Worm (Caenorhabditis elegans) whole organism, mixed stage, embryonic: ENCODE measurements around the gene C27F2.7.

Source experiments
- M03D4.4 ChIP-seq: sonication (generic microtip); optimal IDR thresholded peaks from 2 replicates; lab custom pipeline; 2017; ENCODE audit warnings: mild to moderate bottlenecking, missing genetic modification characterization, missing compliant biosample characterization
- bed-3 ChIP-seq: fragments of 200-800 bp; sonication (Bioruptor generic); optimal IDR thresholded peaks from 3 replicates; lab custom pipeline; 2018; ENCODE audit warnings: mild to moderate bottlenecking, missing genetic modification characterization, moderate library complexity, missing compliant biosample characterization
- blmp-1 ChIP-seq: fragments of 150-350 bp; optimal IDR thresholded peaks from 2 replicates; lab custom pipeline; 2014; ENCODE audit warnings: missing biosample characterization, missing genetic modification characterization
- ceh-39 ChIP-seq: fragments of 150-350 bp; optimal IDR thresholded peaks from 2 replicates; lab custom pipeline; 2014; ENCODE audit warnings: missing biosample characterization, missing genetic modification characterization
- ceh-43 ChIP-seq: fragments of 200-800 bp; sonication (Bioruptor generic); optimal IDR thresholded peaks from 2 replicates; lab custom pipeline; 2018; ENCODE audit warnings: mild to moderate bottlenecking, missing genetic modification characterization, moderate library complexity, missing compliant biosample characterization
- ceh-83 ChIP-seq: fragments of 200-800 bp; sonication (Bioruptor generic); optimal IDR thresholded peaks from 2 replicates; lab custom pipeline; 2018; ENCODE audit warnings: mild to moderate bottlenecking, missing genetic modification characterization, missing compliant biosample characterization
- ces-1 ChIP-seq: fragments of 150-350 bp; optimal IDR thresholded peaks from 2 replicates; lab custom pipeline; 2014; ENCODE audit warnings: missing biosample characterization, missing genetic modification reagents, missing genetic modification characterization
- cnd-1 ChIP-seq: fragments of 200-800 bp; sonication (Bioruptor generic); optimal IDR thresholded peaks from 2 replicates; lab custom pipeline; 2018; ENCODE audit warnings: mild to moderate bottlenecking, missing genetic modification characterization, missing compliant biosample characterization
- drap-1 ChIP-seq: fragments of 200-800 bp; sonication (Bioruptor generic); optimal IDR thresholded peaks from 3 replicates; lab custom pipeline; 2018; ENCODE audit warnings: mild to moderate bottlenecking, missing genetic modification characterization, missing compliant biosample characterization
- elt-1 ChIP-seq: sonication (generic microtip); optimal IDR thresholded peaks from 2 replicates; lab custom pipeline; 2017; ENCODE audit warnings: missing genetic modification characterization, mild to moderate bottlenecking, missing compliant biosample characterization, antibody characterized with exemption, moderate library complexity, borderline replicate concordance; ENCODE audit not compliant: insufficient read depth
- elt-3 ChIP-seq: fragments of 150-350 bp; optimal IDR thresholded peaks from 2 replicates; lab custom pipeline; 2014; ENCODE audit warnings: missing biosample characterization, missing genetic modification characterization
- flh-1 ChIP-seq: fragments of 200-800 bp; sonication (Bioruptor generic); optimal IDR thresholded peaks from 2 replicates; lab custom pipeline; 2018; ENCODE audit warnings: mild to moderate bottlenecking, missing genetic modification characterization, moderate library complexity, missing compliant biosample characterization
- ham-2 ChIP-seq: fragments of 200-800 bp; sonication (Bioruptor generic); optimal IDR thresholded peaks from 2 replicates; lab custom pipeline; 2018; ENCODE audit warnings: mild to moderate bottlenecking, missing genetic modification characterization, missing compliant biosample characterization
- hlh-1 ChIP-seq: fragments of 150-350 bp; optimal IDR thresholded peaks from 2 replicates; lab custom pipeline; 2014; ENCODE audit warnings: missing biosample characterization, missing genetic modification reagents, missing genetic modification characterization
- lin-13 ChIP-seq: fragments of 150-350 bp; optimal IDR thresholded peaks from 2 replicates; lab custom pipeline; 2014; ENCODE audit warnings: missing biosample characterization, missing genetic modification characterization
- lin-32 ChIP-seq: fragments of 200-800 bp; sonication (Bioruptor generic); optimal IDR thresholded peaks from 2 replicates; lab custom pipeline; 2018; ENCODE audit warnings: mild to moderate bottlenecking, missing genetic modification characterization, missing compliant biosample characterization
- lsy-2 ChIP-seq: fragments of 150-350 bp; optimal IDR thresholded peaks from 2 replicates; lab custom pipeline; 2014; ENCODE audit warnings: missing biosample characterization, missing genetic modification characterization
- mab-5 ChIP-seq: fragments of 150-350 bp; optimal IDR thresholded peaks from 2 replicates; lab custom pipeline; 2014; ENCODE audit warnings: missing biosample characterization, missing genetic modification characterization
- mep-1 ChIP-seq: fragments of 150-350 bp; optimal IDR thresholded peaks from 2 replicates; lab custom pipeline; 2017; ENCODE audit warnings: missing biosample characterization, missing genetic modification reagents, missing genetic modification characterization, inconsistent platforms
- mls-2 ChIP-seq: sonication (generic microtip); optimal IDR thresholded peaks from 2 replicates; lab custom pipeline; 2016; ENCODE audit warnings: mild to moderate bottlenecking, missing genetic modification characterization, moderate library complexity, missing compliant biosample characterization
- nhr-12 ChIP-seq: fragments of 150-350 bp; optimal IDR thresholded peaks from 2 replicates; lab custom pipeline; 2014; ENCODE audit warnings: missing biosample characterization, missing genetic modification characterization
- nhr-2 ChIP-seq: fragments of 150-350 bp; optimal IDR thresholded peaks from 2 replicates; lab custom pipeline; 2014; ENCODE audit warnings: missing biosample characterization, missing genetic modification characterization
- nhr-237 ChIP-seq: fragments of 150-350 bp; optimal IDR thresholded peaks from 2 replicates; lab custom pipeline; 2014; ENCODE audit warnings: missing biosample characterization, missing genetic modification characterization
- nhr-28 ChIP-seq: fragments of 150-350 bp; optimal IDR thresholded peaks from 2 replicates; lab custom pipeline; 2014; ENCODE audit warnings: missing biosample characterization, missing genetic modification characterization
- nhr-76 ChIP-seq: sonication (generic microtip); optimal IDR thresholded peaks from 2 replicates; lab custom pipeline; 2017; ENCODE audit warnings: missing biosample characterization, missing genetic modification characterization
- pha-4 ChIP-seq: fragments of 150-350 bp; optimal IDR thresholded peaks from 2 replicates; lab custom pipeline; 2018; ENCODE audit warnings: missing biosample characterization, missing genetic modification reagents, missing genetic modification characterization
- sem-2 ChIP-seq: fragments of 200-800 bp; sonication (Bioruptor generic); optimal IDR thresholded peaks from 2 replicates; lab custom pipeline; 2018; ENCODE audit warnings: mild to moderate bottlenecking, missing genetic modification characterization, missing compliant biosample characterization
- snpc-4 ChIP-seq: fragments of 150-350 bp; optimal IDR thresholded peaks from 2 replicates; lab custom pipeline; 2014; ENCODE audit warnings: missing biosample characterization, missing genetic modification characterization
- sptf-1 ChIP-seq: sonication (generic microtip); optimal IDR thresholded peaks from 2 replicates; lab custom pipeline; 2017; ENCODE audit warnings: mild to moderate bottlenecking, missing genetic modification characterization, moderate library complexity, missing compliant biosample characterization
- tbx-8 ChIP-seq: fragments of 200-800 bp; sonication (Bioruptor generic); optimal IDR thresholded peaks from 2 replicates; lab custom pipeline; 2018; ENCODE audit warnings: mild to moderate bottlenecking, missing genetic modification characterization, moderate library complexity, missing compliant biosample characterization
- unc-120 ChIP-seq: sonication (generic microtip); optimal IDR thresholded peaks from 2 replicates; lab custom pipeline; 2017; ENCODE audit warnings: missing genetic modification characterization, missing compliant biosample characterization; ENCODE audit not compliant: poor library complexity, severe bottlenecking
- unc-39 ChIP-seq: fragments of 150-350 bp; optimal IDR thresholded peaks from 2 replicates; lab custom pipeline; 2014; ENCODE audit warnings: missing biosample characterization, missing genetic modification characterization
- unc-62 ChIP-seq: fragments of 150-350 bp; optimal IDR thresholded peaks from 2 replicates; lab custom pipeline; 2014; ENCODE audit warnings: missing biosample characterization, missing genetic modification reagents, missing genetic modification characterization
- zip-8 ChIP-seq: fragments of 150-350 bp; optimal IDR thresholded peaks from 2 replicates; lab custom pipeline; 2014; ENCODE audit warnings: missing biosample characterization, missing genetic modification characterization
- ztf-11 ChIP-seq: fragments of 150-350 bp; optimal IDR thresholded peaks from 2 replicates; lab custom pipeline; 2014; ENCODE audit warnings: missing biosample characterization, missing genetic modification characterization

The C27F2.7 gene

DNA sequence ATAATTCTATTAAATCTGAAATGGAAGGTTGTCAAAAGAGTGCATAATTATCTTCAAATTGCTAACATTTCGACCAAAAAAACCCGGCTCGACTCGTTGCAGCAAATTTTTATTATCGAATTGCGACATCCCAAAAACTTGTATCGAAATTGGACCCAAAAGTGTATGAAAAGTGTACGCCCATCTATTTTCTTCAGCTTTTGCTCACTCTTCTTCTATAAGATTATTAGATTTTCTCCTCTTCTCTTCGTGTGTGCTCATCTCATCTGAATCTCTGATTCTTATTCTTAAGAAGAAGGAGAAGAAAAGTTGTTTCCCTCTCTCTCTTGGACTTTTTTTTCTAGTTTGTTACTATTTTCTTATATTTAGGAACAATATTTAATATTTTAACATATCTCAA is 17.1 kb downstream of the C27F2.7 start:
- TF ChIP-seq nhr-76 = no peak
- peak; percentile 95 for TF ChIP-seq ces-1 (GFP tag; lab: Kevin White, UChicago)

DNA sequence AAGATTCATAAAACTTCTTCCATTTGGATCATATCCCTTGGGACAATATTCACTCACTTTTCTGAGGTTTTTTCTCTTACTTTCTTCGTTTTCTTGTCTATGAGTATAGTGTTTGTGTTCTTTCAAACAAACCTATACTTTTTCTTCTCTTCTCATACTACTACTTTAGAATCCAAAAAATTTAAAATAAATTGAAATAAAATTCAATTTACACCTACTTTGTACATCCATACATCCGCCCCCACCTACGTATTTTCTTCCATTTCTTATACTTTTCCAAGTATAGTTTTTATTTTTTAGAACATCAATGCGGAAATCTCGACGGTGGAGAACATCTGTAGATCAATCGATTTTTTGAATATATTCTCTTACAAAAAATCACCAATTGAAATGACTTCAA is 19.0 kb downstream of the C27F2.7 start, which contains the start of gene nca-2:
Gene nca-2 (plus strand): TSS at position 301 of the 400 bp plus-strand sequence.
- TF ChIP-seq ceh-43 (no peak), elt-3 (tag; lab: Kevin White, UChicago) (no peak), nhr-237 (tag; lab: Kevin White, UChicago) (no peak), lin-32 (no peak), cnd-1 (no peak), mep-1 (tag; lab: Kevin White, UChicago) (no peak), ham-2 (no peak), lsy-2 (tag; lab: Kevin White, UChicago) (no peak), ztf-11 (no peak), nhr-76 (no peak), drap-1 (GFP tag; lab: Kevin White, UChicago) (no peak), pha-4 (tag; lab: Kevin White, UChicago) (no peak), ceh-83 (GFP tag; lab: Kevin White, UChicago) (no peak), unc-39 (tag; lab: Kevin White, UChicago) (no peak), unc-62 (GFP tag; lab: Kevin White, UChicago) (no peak)

DNA sequence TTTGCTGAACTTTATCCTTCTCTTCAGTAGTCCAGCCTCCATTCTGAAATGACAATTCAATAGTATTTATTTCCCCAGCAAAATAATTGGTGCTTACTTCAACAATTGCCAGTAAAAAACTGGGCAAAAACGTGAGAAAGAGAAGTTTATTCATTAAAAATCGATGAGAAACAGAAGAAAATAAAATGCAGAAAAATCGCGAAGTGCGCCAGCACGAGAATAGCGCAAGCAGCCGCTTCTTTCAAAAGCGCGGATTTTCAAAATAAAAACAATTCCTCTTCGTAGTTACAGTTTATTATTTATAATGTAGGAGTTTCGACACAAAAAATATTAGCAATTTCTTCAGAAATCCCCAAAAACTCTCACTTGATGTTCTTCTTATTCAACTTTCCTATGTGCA is 21.4 kb downstream of the C27F2.7 start, which contains the start of gene C27F2.9:
Gene C27F2.9 (minus strand): TSS at position 159 of the 400 bp plus-strand sequence.
- TF ChIP-seq pha-4 (tag; lab: Kevin White, UChicago) (no peak), ham-2 (no peak), zip-8 (tag; lab: Kevin White, UChicago) (no peak), drap-1 (GFP tag; lab: Kevin White, UChicago) (peak; percentile 25), cnd-1 (peak; percentile 12), M03D4.4 (tag; lab: Kevin White, UChicago) (peak; percentile 52), mep-1 (tag; lab: Kevin White, UChicago) (peak; percentile 88), unc-39 (tag; lab: Kevin White, UChicago) (no peak), ceh-39 (tag; lab: Kevin White, UChicago) (peak; percentile 62), sptf-1 (tag; lab: Kevin White, UChicago) (peak; percentile 76), hlh-1 (tag; lab: Kevin White, UChicago) (peak; percentile 3), nhr-237 (tag; lab: Kevin White, UChicago) (peak; percentile 73), tbx-8 (GFP tag; lab: Kevin White, UChicago) (no peak), elt-1 (no peak), blmp-1 (tag; lab: Kevin White, UChicago) (no peak), lsy-2 (tag; lab: Kevin White, UChicago) (peak; percentile 80), nhr-28 (tag; lab: Kevin White, UChicago) (no peak), nhr-76 (no peak), bed-3 (no peak), sem-2 (GFP tag; lab: Kevin White, UChicago) (no peak), ztf-11 (no peak), mab-5 (tag; lab: Kevin White, UChicago) (no peak), nhr-12 (tag; lab: Kevin White, UChicago) (no peak), ceh-43 (peak; percentile 22), unc-62 (GFP tag; lab: Kevin White, UChicago) (no peak), flh-1 (GFP tag; lab: Kevin White, UChicago) (no peak), nhr-2 (tag; lab: Kevin White, UChicago) (peak; percentile 16), lin-32 (no peak), lin-13 (tag; lab: Kevin White, UChicago) (peak; percentile 71), ceh-83 (GFP tag; lab: Kevin White, UChicago) (peak; percentile 63), mls-2 (tag; lab: Kevin White, UChicago) (peak; percentile 24), elt-3 (tag; lab: Kevin White, UChicago) (no peak), ces-1 (GFP tag; lab: Kevin White, UChicago) (peak; percentile 73), snpc-4 (tag; lab: Kevin White, UChicago) (no peak), unc-120 (peak; percentile 1)

DNA sequence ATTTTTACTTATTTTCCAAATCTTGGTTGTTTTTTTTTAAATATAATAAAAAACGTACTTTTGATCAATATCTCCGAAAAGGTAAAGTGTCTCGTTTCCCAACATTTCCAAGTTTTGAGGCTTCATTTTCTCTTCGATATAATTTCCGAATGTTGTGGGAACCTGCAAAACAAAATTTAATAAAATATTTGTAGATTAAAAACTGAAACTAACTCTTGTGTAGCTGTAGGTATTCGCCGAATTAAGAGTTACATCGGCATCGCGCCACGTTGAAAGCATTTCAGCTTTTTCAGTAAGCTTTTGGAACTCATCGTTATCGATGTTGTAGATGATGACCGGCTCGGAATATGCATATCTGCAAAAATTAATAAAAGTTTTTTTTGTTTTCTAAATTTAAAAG is 21.9 kb downstream of the C27F2.7 start, which contains the start of gene vps-22:
Gene vps-22 (minus strand): TSS at position 101 of the 400 bp plus-strand sequence.
- TF ChIP-seq elt-3 (tag; lab: Kevin White, UChicago) (no peak), mep-1 (tag; lab: Kevin White, UChicago) (no peak), drap-1 (GFP tag; lab: Kevin White, UChicago) (no peak), lin-32 (no peak), nhr-12 (tag; lab: Kevin White, UChicago) (no peak), M03D4.4 (tag; lab: Kevin White, UChicago) (no peak), ztf-11 (no peak), ceh-83 (GFP tag; lab: Kevin White, UChicago) (no peak), flh-1 (GFP tag; lab: Kevin White, UChicago) (no peak), ham-2 (no peak), zip-8 (tag; lab: Kevin White, UChicago) (no peak), mab-5 (tag; lab: Kevin White, UChicago) (no peak), nhr-76 (no peak), pha-4 (tag; lab: Kevin White, UChicago) (no peak), nhr-237 (tag; lab: Kevin White, UChicago) (no peak)
